Worm (Caenorhabditis elegans) whole organism, L4 larva: ENCODE measurements around the gene ZK180.5.

Experiments
- attf-4 ChIP-seq: sonication (generic microtip); optimal IDR thresholded peaks from 3 replicates; lab custom pipeline; 2017; ENCODE audit warnings: missing biosample characterization, missing genetic modification characterization
- ceh-44 ChIP-seq: fragments of 200-800 bp; sonication (Bioruptor generic); IDR thresholded peaks from 2 replicates; pipeline ENCODE4 v1.3.6; 2022; ENCODE audit warnings: missing genetic modification reagents, missing genetic modification characterization, missing compliant biosample characterization
- ceh-62 ChIP-seq: sonication (generic microtip); optimal IDR thresholded peaks from 2 replicates; lab custom pipeline; 2017; ENCODE audit warnings: missing biosample characterization, missing genetic modification characterization
- cey-2 ChIP-seq: sonication (generic microtip); optimal IDR thresholded peaks from 3 replicates; lab custom pipeline; 2017; ENCODE audit warnings: missing genetic modification characterization, mild to moderate bottlenecking, missing compliant biosample characterization, antibody characterized with exemption, borderline replicate concordance; ENCODE audit not compliant: insufficient read depth
- daf-16 ChIP-seq, 3 experiments: sonication (generic microtip); optimal IDR thresholded peaks; 2 replicates each; lab custom pipeline; 2016 to 2017; ENCODE audit warnings: missing genetic modification characterization in 3 of 3, missing genetic modification reagents in 3 of 3, mild to moderate bottlenecking in 2 of 3, missing compliant biosample characterization in 2 of 3, missing biosample characterization in 1 of 3, moderate library complexity in 1 of 3
- daf-8 ChIP-seq: fragments of 200-800 bp; sonication (Bioruptor generic); IDR thresholded peaks from 2 replicates; pipeline ENCODE4 v1.3.6; 2022; ENCODE audit warnings: missing genetic modification characterization, missing compliant biosample characterization
- dmd-9 ChIP-seq: fragments of 200-800 bp; sonication (Bioruptor generic); IDR thresholded peaks from 2 replicates; pipeline ENCODE4 v1.3.6; 2022; ENCODE audit warnings: missing genetic modification reagents, missing genetic modification characterization, missing compliant biosample characterization
- duxl-1 ChIP-seq: sonication (generic microtip); optimal IDR thresholded peaks from 2 replicates; lab custom pipeline; 2016; ENCODE audit warnings: mild to moderate bottlenecking, missing genetic modification characterization, moderate library complexity, missing compliant biosample characterization; ENCODE audit not compliant: poor library complexity
- dve-1 ChIP-seq: sonication (generic microtip); optimal IDR thresholded peaks from 2 replicates; lab custom pipeline; 2017; ENCODE audit warnings: antibody characterized with exemption, mild to moderate bottlenecking, missing genetic modification characterization, missing compliant biosample characterization; ENCODE audit not compliant: insufficient read depth
- egl-43 ChIP-seq: fragments of 200-800 bp; sonication (Bioruptor generic); IDR thresholded peaks from 2 replicates; pipeline ENCODE4 v1.3.6; 2022; ENCODE audit warnings: missing genetic modification reagents, missing genetic modification characterization, missing compliant biosample characterization
- fkh-10 ChIP-seq: fragments of 150-350 bp; optimal IDR thresholded peaks from 2 replicates; lab custom pipeline; 2014; ENCODE audit warnings: missing biosample characterization, missing genetic modification reagents, missing genetic modification characterization
- fos-1 ChIP-seq: fragments of 150-350 bp; optimal IDR thresholded peaks from 2 replicates; lab custom pipeline; 2014; ENCODE audit warnings: missing biosample characterization, missing genetic modification characterization
- gei-8 ChIP-seq: fragments of 200-800 bp; sonication (Bioruptor generic); optimal IDR thresholded peaks from 2 replicates; lab custom pipeline; 2018; ENCODE audit warnings: mild to moderate bottlenecking, missing genetic modification characterization, missing compliant biosample characterization
- hlh-11 ChIP-seq: fragments of 200-800 bp; sonication (Bioruptor generic); optimal IDR thresholded peaks from 2 replicates; lab custom pipeline; 2018; ENCODE audit warnings: mild to moderate bottlenecking, missing genetic modification characterization, missing compliant biosample characterization
- hlh-30 ChIP-seq: sonication (generic microtip); optimal IDR thresholded peaks from 2 replicates; lab custom pipeline; 2017; ENCODE audit warnings: antibody characterized with exemption, mild to moderate bottlenecking, missing genetic modification characterization, missing compliant biosample characterization; ENCODE audit not compliant: insufficient read depth
- hmg-1.1 ChIP-seq: fragments of 200-800 bp; sonication (Bioruptor generic); IDR thresholded peaks from 2 replicates; pipeline ENCODE4 v1.3.6; 2022; ENCODE audit warnings: missing genetic modification reagents, missing genetic modification characterization, missing compliant biosample characterization
- lim-7 ChIP-seq: fragments of 200-800 bp; sonication (Bioruptor generic); IDR thresholded peaks from 2 replicates; pipeline ENCODE4 v1.3.6; 2022; ENCODE audit warnings: missing genetic modification characterization, missing compliant biosample characterization
- lin-15B ChIP-seq: fragments of 150-350 bp; sonication (generic microtip); optimal IDR thresholded peaks from 3 replicates; lab custom pipeline; 2014; ENCODE audit warnings: missing biosample characterization, missing genetic modification characterization
- lsy-2 ChIP-seq, 2 experiments: fragments of 150-350 bp in 1 of 2; sonication (generic microtip) in 1 of 2; optimal IDR thresholded peaks; 2 replicates each; lab custom pipeline; 2014 to 2017; ENCODE audit warnings: missing biosample characterization in 2 of 2, missing genetic modification characterization in 2 of 2
- madf-9 ChIP-seq: fragments of 200-800 bp; sonication (Bioruptor generic); conservative IDR thresholded peaks from 2 replicates; pipeline ENCODE4 v1.3.6; 2022; ENCODE audit warnings: missing genetic modification reagents, missing genetic modification characterization, missing compliant biosample characterization
- mdt-29 ChIP-seq: fragments of 200-800 bp; sonication (Bioruptor generic); IDR thresholded peaks from 2 replicates; pipeline ENCODE4 v1.3.6; 2022; ENCODE audit warnings: missing genetic modification reagents, missing genetic modification characterization, missing compliant biosample characterization
- mes-2 ChIP-seq: sonication (generic microtip); optimal IDR thresholded peaks from 2 replicates; lab custom pipeline; 2016; ENCODE audit warnings: missing genotype, mild to moderate bottlenecking, missing genetic modification characterization, missing compliant biosample characterization; ENCODE audit not compliant: poor library complexity, severe bottlenecking
- mxl-3 ChIP-seq: fragments of 200-800 bp; sonication (Bioruptor generic); optimal IDR thresholded peaks from 2 replicates; lab custom pipeline; 2018; ENCODE audit warnings: mild to moderate bottlenecking, missing genetic modification characterization, missing compliant biosample characterization
- nhr-10 ChIP-seq: fragments of 150-350 bp; optimal IDR thresholded peaks from 2 replicates; lab custom pipeline; 2014; ENCODE audit warnings: missing biosample characterization, missing genetic modification characterization
- nhr-28 ChIP-seq: fragments of 150-350 bp; optimal IDR thresholded peaks from 2 replicates; lab custom pipeline; 2014; ENCODE audit warnings: missing biosample characterization, missing genetic modification characterization
- nhr-42 ChIP-seq: fragments of 200-800 bp; sonication (Bioruptor generic); IDR thresholded peaks from 2 replicates; pipeline ENCODE4 v1.3.6; 2022; ENCODE audit warnings: missing genetic modification characterization, missing compliant biosample characterization
- pha-4 ChIP-seq, 2 experiments: fragments of 150-350 bp in 1 of 2; fragments of 200-800 bp in 1 of 2; sonication (Bioruptor generic) in 1 of 2; IDR thresholded peaks in 1 of 2; optimal IDR thresholded peaks in 1 of 2; 2 replicates each; pipeline versions ENCODE4 v1.3.6 to Lab custom; 2014 to 2022; ENCODE audit warnings: missing genetic modification characterization in 2 of 2, missing genetic modification reagents in 2 of 2, missing biosample characterization in 1 of 2, missing compliant biosample characterization in 1 of 2
- sdz-12 ChIP-seq: fragments of 200-800 bp; sonication (Bioruptor generic); optimal IDR thresholded peaks from 2 replicates; lab custom pipeline; 2018; ENCODE audit warnings: mild to moderate bottlenecking, missing genetic modification characterization, missing compliant biosample characterization
- set-16 ChIP-seq: fragments of 200-800 bp; sonication (Bioruptor generic); IDR thresholded peaks from 2 replicates; pipeline ENCODE4 v1.3.6; 2022; ENCODE audit warnings: missing genetic modification reagents, missing genetic modification characterization, missing compliant biosample characterization
- spr-3 ChIP-seq: fragments of 200-800 bp; sonication (Bioruptor generic); optimal IDR thresholded peaks from 2 replicates; lab custom pipeline; 2018; ENCODE audit warnings: mild to moderate bottlenecking, missing genetic modification characterization, missing compliant biosample characterization
- unc-62 ChIP-seq, 3 experiments: fragments of 150-350 bp in 1 of 3; sonication (generic microtip); optimal IDR thresholded peaks in 2 of 3; peaks in 1 of 3; 1 replicate in 1 of 3; 2 replicates in 2 of 3; lab custom pipeline; 2014 to 2017; ENCODE audit warnings: missing biosample characterization in 3 of 3, missing genetic modification characterization in 3 of 3, missing genetic modification reagents in 3 of 3, missing genotype in 1 of 3
- ztf-11 ChIP-seq: fragments of 150-350 bp; optimal IDR thresholded peaks from 2 replicates; lab custom pipeline; 2014; ENCODE audit warnings: missing biosample characterization, missing genetic modification characterization
- ztf-7 ChIP-seq: fragments of 150-350 bp; optimal IDR thresholded peaks from 2 replicates; lab custom pipeline; 2014; ENCODE audit warnings: missing biosample characterization, missing genetic modification characterization

ZK180.5 gene

ce11 chrIV:4513269-4513819 lies 3.6 kb downstream of the ZK180.5 start, which contains the start of gene sar-1 (continued):
- TF ChIP-seq cey-2 (tag; lab: Kevin White, UChicago) (no peak), mxl-3 (GFP tag; lab: Kevin White, UChicago) (peak; percentile 90), hmg-1.1 (GFP tag; lab: Robert Waterston, UW) (peak; percentile 78), daf-8 (GFP tag; lab: Robert Waterston, UW) (no peak), spr-3 (peak; percentile 64), pha-4 (GFP tag; IDR thresholded peaks at IDR 0.05; lab: Robert Waterston, UW) (0 out of 2 replicates have a peak, but pooled peaks have one; percentile 43), pha-4 (tag; optimal IDR thresholded peaks at IDR 0.05; lab: Kevin White, UChicago) (no peak), sdz-12 (GFP tag; lab: Kevin White, UChicago) (no peak), fkh-10 (GFP tag; lab: Kevin White, UChicago) (peak; percentile 11)

ce11 chrIV:4511259-4511890 lies 5.6 kb downstream of the ZK180.5 start, which contains the start of the genes rfth-1 and ZK180.8:
TSS of gene rfth-1 (minus strand) at chrIV:4511309.
TSS of gene ZK180.8 (minus strand) at chrIV:4511724.
- peak; percentile 10 for TF ChIP-seq mes-2 (tag; lab: Kevin White, UChicago)
- no peak for TF ChIP-seq ztf-11
- no peak for TF ChIP-seq duxl-1 (tag; lab: Kevin White, UChicago)
- TF ChIP-seq daf-16 (GFP tag; optimal IDR thresholded peaks at IDR 0.05; lab: Kevin White, UChicago) = no peak
- TF ChIP-seq daf-16 (tag; optimal IDR thresholded peaks at IDR 0.05; lab: Kevin White, UChicago) = no peak
- peak; percentile 42 for TF ChIP-seq nhr-28 (tag; lab: Kevin White, UChicago)
- peak; percentile 18 for TF ChIP-seq hlh-11 (tag; lab: Kevin White, UChicago)
- TF ChIP-seq dve-1 = peak; percentile 24
- peak; percentile 50; the same call in 1 of the 2 replicates for TF ChIP-seq nhr-42
- TF ChIP-seq gei-8 (GFP tag; lab: Kevin White, UChicago) = peak; percentile 2
- no peak for TF ChIP-seq ztf-7 (tag; lab: Kevin White, UChicago)
- no peak for TF ChIP-seq lin-15B (tag; lab: Kevin White, UChicago)
- TF ChIP-seq egl-43 (GFP tag; lab: Robert Waterston, UW) = peak; percentile 65
- no peak for TF ChIP-seq nhr-10 (tag; lab: Kevin White, UChicago)
- no peak for TF ChIP-seq lim-7 (GFP tag; lab: Robert Waterston, UW)
- no peak for TF ChIP-seq unc-62 (GFP tag; optimal IDR thresholded peaks at IDR 0.05 in 1 of 2; lab: Kevin White, UChicago)
- no peak for TF ChIP-seq unc-62 (tag; optimal IDR thresholded peaks at IDR 0.05; lab: Kevin White, UChicago)
- peak; percentile 61 for TF ChIP-seq hlh-30 (tag; lab: Kevin White, UChicago)
- no peak for TF ChIP-seq fos-1
- TF ChIP-seq dmd-9 (GFP tag; lab: Robert Waterston, UW) = no peak

- TF ChIP-seq attf-4 (tag; lab: Kevin White, UChicago) (no peak), mdt-29 (GFP tag; lab: Robert Waterston, UW) (no peak), ceh-62 (tag; lab: Kevin White, UChicago) (no peak), ceh-44 (GFP tag; lab: Robert Waterston, UW) (no peak), lsy-2 (tag; optimal IDR thresholded peaks at IDR 0.05; lab: Kevin White, UChicago) (peak in 1 of 2 experiments; percentile 8), daf-16 (GFP tag; optimal IDR thresholded peaks at IDR 0.05; lab: Kevin White, UChicago) (peak in 1 of 2 experiments; percentile 72), daf-16 (tag; optimal IDR thresholded peaks at IDR 0.05; lab: Kevin White, UChicago) (no peak), madf-9 (GFP tag; lab: Robert Waterston, UW) (no peak), unc-62 (GFP tag; optimal IDR thresholded peaks at IDR 0.05 in 1 of 2; lab: Kevin White, UChicago) (peak in 1 of 2 experiments; percentile 30), unc-62 (tag; optimal IDR thresholded peaks at IDR 0.05; lab: Kevin White, UChicago) (no peak), lin-15B (tag; lab: Kevin White, UChicago) (no peak), set-16 (GFP tag; lab: Robert Waterston, UW) (peak; percentile 64), pha-4 (GFP tag; IDR thresholded peaks at IDR 0.05; lab: Robert Waterston, UW) (no peak), pha-4 (tag; optimal IDR thresholded peaks at IDR 0.05; lab: Kevin White, UChicago) (no peak), hlh-11 (tag; lab: Kevin White, UChicago) (peak; percentile 46), mes-2 (tag; lab: Kevin White, UChicago) (peak; percentile 13)
Measured at ce11 chrIV:4506637-4507036, 10.3 kb downstream of the ZK180.5 start, which contains the start of gene gbb-2. TSS of gene gbb-2 (minus strand) at chrIV:4506748.
